Fruit fly (Drosophila melanogaster) whole organism: ENCODE data around the gene CG14795.

Experiments used
- CG8478 ChIP-seq: fragments of >200 bp; optimal IDR thresholded peaks from 2 replicates; lab custom pipeline; 2018; ENCODE audit warnings: inconsistent platforms
- Dll ChIP-seq: fragments of >200 bp; optimal IDR thresholded peaks from 2 replicates; lab custom pipeline; 2017
- EcR ChIP-seq, 2 experiments: fragments of >200 bp; optimal IDR thresholded peaks; 2 replicates each; lab custom pipeline; 2017; ENCODE audit warnings: missing biosample characterization in 2 of 2, missing genetic modification characterization in 2 of 2, missing genetic modification reagents in 2 of 2
- pan ChIP-seq: fragments of >200 bp; optimal IDR thresholded peaks from 2 replicates; lab custom pipeline; 2017
- psq ChIP-seq: fragments of >200 bp; optimal IDR thresholded peaks from 2 replicates; lab custom pipeline; 2017
- usp ChIP-seq: fragments of >200 bp; optimal IDR thresholded peaks from 2 replicates; lab custom pipeline; 2017; ENCODE audit warnings: missing biosample characterization, missing genetic modification characterization, mixed read lengths

Gene CG14795

dm6 chrX:1464033-1464432, 48.6 kb downstream of the CG14795 start, which contains the start of gene Ns3:
Gene Ns3, minus strand, starts transcription at chrX:1464220.
- no peak for TF ChIP-seq Dll
- no peak for TF ChIP-seq EcR (GFP tag; optimal IDR thresholded peaks at IDR 0.05; lab: Kevin White, UChicago)
- TF ChIP-seq usp (GFP tag; lab: Kevin White, UChicago), result no peak
- no peak for TF ChIP-seq pan (lab: Kevin White, UChicago)
- no peak for TF ChIP-seq CG8478 (lab: Kevin White, UChicago)
- TF ChIP-seq psq (lab: Kevin White, UChicago), result no peak
